Worm (Caenorhabditis elegans) whole organism, L4 larva: ENCODE measurements around the gene lido-11.

ENCODE experiments used
- ama-1 ChIP-seq: fragments of 150-350 bp; optimal IDR thresholded peaks from 2 replicates; lab custom pipeline; 2014; ENCODE audit warnings: inconsistent platforms, mixed read lengths
- dmd-8 ChIP-seq: fragments of 200-800 bp; sonication (Bioruptor generic); IDR thresholded peaks from 2 replicates; pipeline ENCODE4 v1.3.6; 2022; ENCODE audit warnings: missing genetic modification characterization, missing compliant biosample characterization
- hif-1 ChIP-seq, 2 experiments: sonication (generic microtip); optimal IDR thresholded peaks; 2 replicates each; lab custom pipeline; 2016 to 2017; ENCODE audit warnings: missing compliant biosample characterization in 2 of 2, missing genetic modification characterization in 2 of 2, missing genetic modification reagents in 2 of 2, missing genotype in 2 of 2, mild to moderate bottlenecking in 1 of 2
- zag-1 ChIP-seq: fragments of 150-350 bp; optimal IDR thresholded peaks from 2 replicates; lab custom pipeline; 2014; ENCODE audit warnings: missing biosample characterization, missing genetic modification characterization

- TF ChIP-seq zag-1 (tag; lab: Kevin White, UChicago) (no peak), hif-1 (tag; optimal IDR thresholded peaks at IDR 0.05; lab: Kevin White, UChicago) (no peak), dmd-8 (GFP tag; lab: Robert Waterston, UW) (no peak), ama-1 (no peak)
Measured at ce11 chrII:3020899-3021298, 17.1 kb downstream of the lido-11 start.
